Fruit fly (Drosophila melanogaster) whole organism, embryonic: Measurements from ENCODE around the gene Hrs.

Experiments used
- Asciz ChIP-seq: fragments of 200-800 bp; sonication (Bioruptor generic); optimal IDR thresholded peaks from 2 replicates; lab custom pipeline; 2017; ENCODE audit warnings: missing biosample characterization, mild to moderate bottlenecking, missing genetic modification characterization, missing genetic modification reagents
- Atf3 ChIP-seq: fragments of 200-800 bp; sonication (Bioruptor generic); optimal IDR thresholded peaks from 3 replicates; lab custom pipeline; 2016; ENCODE audit warnings: missing biosample characterization, missing genetic modification characterization
- CG10959 ChIP-seq: fragments of 200-800 bp; sonication (Bioruptor generic); IDR thresholded peaks from 2 replicates; pipeline ENCODE4 v1.3.6; 2022; ENCODE audit warnings: missing biosample characterization, missing genetic modification characterization
- CG11093 ChIP-seq: fragments of 200-800 bp; sonication (Bioruptor generic); IDR thresholded peaks from 3 replicates; pipeline ENCODE4 v1.3.6; 2022; ENCODE audit warnings: missing biosample characterization, missing genetic modification characterization
- CG11504 ChIP-seq: fragments of 200-800 bp; sonication (Bioruptor generic); optimal IDR thresholded peaks from 3 replicates; lab custom pipeline; 2019; ENCODE audit warnings: missing biosample characterization, mild to moderate bottlenecking, missing genetic modification characterization, moderate library complexity
- CG11560 ChIP-seq: fragments of 200-800 bp; sonication (Bioruptor generic); IDR thresholded peaks from 3 replicates; pipeline ENCODE4 v1.3.6; 2022; ENCODE audit warnings: missing biosample characterization, missing genetic modification characterization
- CG11696 ChIP-seq: fragments of 200-800 bp; sonication (Bioruptor generic); IDR thresholded peaks from 2 replicates; pipeline ENCODE4 v1.3.6; 2022; ENCODE audit warnings: missing biosample characterization, missing genetic modification characterization
- CG1602 ChIP-seq: fragments of 200-800 bp; sonication (Bioruptor generic); optimal IDR thresholded peaks from 3 replicates; lab custom pipeline; 2016; ENCODE audit warnings: missing biosample characterization, missing genetic modification characterization
- CG16779 ChIP-seq: fragments of 200-800 bp; sonication (Bioruptor generic); IDR thresholded peaks from 2 replicates; pipeline ENCODE4 v1.3.6; 2022; ENCODE audit warnings: missing biosample characterization, missing genetic modification characterization
- CG2678 ChIP-seq: fragments of 200-800 bp; sonication (Bioruptor generic); optimal IDR thresholded peaks from 3 replicates; lab custom pipeline; 2019; ENCODE audit warnings: missing biosample characterization, mild to moderate bottlenecking, missing genetic modification characterization, moderate library complexity
- CG2889 ChIP-seq: fragments of 200-800 bp; sonication (Bioruptor generic); IDR thresholded peaks from 3 replicates; pipeline ENCODE4 v1.3.6; 2022; ENCODE audit warnings: missing biosample characterization, missing genetic modification characterization
- CG3281 ChIP-seq: fragments of 200-800 bp; sonication (Bioruptor generic); optimal IDR thresholded peaks from 3 replicates; lab custom pipeline; 2017; ENCODE audit warnings: missing biosample characterization, mild to moderate bottlenecking, missing genetic modification characterization
- CG4424 ChIP-seq: fragments of 200-800 bp; sonication (Bioruptor generic); optimal IDR thresholded peaks from 3 replicates; lab custom pipeline; 2016; ENCODE audit warnings: missing biosample characterization, missing genetic modification characterization
- CG6683 ChIP-seq: fragments of 200-800 bp; sonication (Bioruptor generic); optimal IDR thresholded peaks from 2 replicates; lab custom pipeline; 2017; ENCODE audit warnings: missing biosample characterization, mild to moderate bottlenecking, missing genetic modification characterization, missing genetic modification reagents
- CG7987 ChIP-seq: fragments of 200-800 bp; sonication (Bioruptor generic); optimal IDR thresholded peaks from 2 replicates; lab custom pipeline; 2018; ENCODE audit warnings: missing biosample characterization, mild to moderate bottlenecking, missing genetic modification characterization, moderate library complexity
- CG8281 ChIP-seq: fragments of 200-800 bp; sonication (Bioruptor generic); optimal IDR thresholded peaks from 2 replicates; lab custom pipeline; 2018; ENCODE audit warnings: missing biosample characterization, mild to moderate bottlenecking, missing genetic modification characterization, moderate library complexity
- CG8944 ChIP-seq: fragments of 200-800 bp; sonication (Bioruptor generic); optimal IDR thresholded peaks from 3 replicates; lab custom pipeline; 2016; ENCODE audit warnings: missing biosample characterization, missing genetic modification characterization
- CG9609 ChIP-seq: fragments of 200-800 bp; sonication (Bioruptor generic); optimal IDR thresholded peaks from 3 replicates; lab custom pipeline; 2016; ENCODE audit warnings: missing biosample characterization, missing genetic modification characterization
- Camta ChIP-seq: fragments of 200-800 bp; sonication (Bioruptor generic); optimal IDR thresholded peaks from 2 replicates; lab custom pipeline; 2016; ENCODE audit warnings: missing biosample characterization, missing genetic modification characterization
- Dek ChIP-seq: fragments of 200-800 bp; sonication (Bioruptor generic); optimal IDR thresholded peaks from 3 replicates; lab custom pipeline; 2019; ENCODE audit warnings: missing biosample characterization, mild to moderate bottlenecking, missing genetic modification characterization, moderate library complexity
- HLH3B ChIP-seq: fragments of 200-800 bp; sonication (Bioruptor generic); IDR thresholded peaks from 2 replicates; pipeline ENCODE4 v1.3.6; 2022; ENCODE audit warnings: missing biosample characterization, missing genetic modification characterization
- Hey ChIP-seq: fragments of 200-800 bp; sonication (Bioruptor generic); optimal IDR thresholded peaks from 3 replicates; lab custom pipeline; 2018; ENCODE audit warnings: missing biosample characterization, mild to moderate bottlenecking, missing genetic modification characterization
- Hr78 ChIP-seq, 2 experiments: fragments of 200-800 bp in 1 of 2; fragments of >200 bp in 1 of 2; sonication (Bioruptor generic) in 1 of 2; optimal IDR thresholded peaks; 2 replicates each; lab custom pipeline; 2017 to 2019; ENCODE audit warnings: missing biosample characterization in 2 of 2, missing genetic modification characterization in 2 of 2, mild to moderate bottlenecking in 1 of 2, moderate library complexity in 1 of 2
- Mad ChIP-seq: fragments of 200-800 bp; sonication (Bioruptor generic); optimal IDR thresholded peaks from 2 replicates; lab custom pipeline; 2016; ENCODE audit warnings: missing biosample characterization, missing genetic modification characterization
- Med ChIP-seq: fragments of 200-800 bp; sonication (Bioruptor generic); peaks from one replicate; lab custom pipeline; 2016; ENCODE audit warnings: missing biosample characterization, missing genetic modification characterization, mild to moderate bottlenecking, inconsistent platforms, moderate library complexity
- Mrtf ChIP-seq: fragments of 200-800 bp; sonication (Bioruptor generic); IDR thresholded peaks from 3 replicates; pipeline ENCODE4 v1.3.6; 2022; ENCODE audit warnings: missing biosample characterization, missing genetic modification characterization
- Neu2 ChIP-seq: fragments of 200-800 bp; sonication (Bioruptor generic); optimal IDR thresholded peaks from 3 replicates; lab custom pipeline; 2016; ENCODE audit warnings: missing biosample characterization, missing genetic modification characterization, borderline replicate concordance
- Nf-YB ChIP-seq: fragments of 200-800 bp; sonication (Bioruptor generic); optimal IDR thresholded peaks from 3 replicates; lab custom pipeline; 2019; ENCODE audit warnings: missing biosample characterization, mild to moderate bottlenecking, missing genetic modification characterization, moderate library complexity
- Opbp ChIP-seq: fragments of 200-800 bp; sonication (Bioruptor generic); IDR thresholded peaks from 3 replicates; pipeline ENCODE4 v1.3.6; 2022; ENCODE audit warnings: missing biosample characterization, missing genetic modification characterization; ENCODE audit not compliant: partially characterized antibody
- Rx ChIP-seq: fragments of 200-800 bp; sonication (Bioruptor generic); IDR thresholded peaks from 2 replicates; pipeline ENCODE4 v1.3.6; 2022; ENCODE audit warnings: missing biosample characterization, missing genetic modification characterization
- Scr ChIP-seq: fragments of 200-800 bp; sonication (Bioruptor generic); IDR thresholded peaks from 2 replicates; pipeline ENCODE4 v1.3.6; 2022; ENCODE audit warnings: missing biosample characterization, missing genetic modification characterization; ENCODE audit not compliant: partially characterized antibody
- Sox102F ChIP-seq: fragments of 200-800 bp; sonication (Bioruptor generic); optimal IDR thresholded peaks from 2 replicates; lab custom pipeline; 2018; ENCODE audit warnings: missing biosample characterization, mild to moderate bottlenecking, missing genetic modification characterization, moderate library complexity
- Sry-β ChIP-seq: fragments of 200-800 bp; sonication (Bioruptor generic); optimal IDR thresholded peaks from 2 replicates; lab custom pipeline; 2018; ENCODE audit warnings: missing biosample characterization, mild to moderate bottlenecking, missing genetic modification characterization, moderate library complexity
- ab ChIP-seq: fragments of 200-800 bp; sonication (Bioruptor generic); optimal IDR thresholded peaks from 2 replicates; lab custom pipeline; 2016; ENCODE audit warnings: missing biosample characterization, missing genetic modification characterization
- ase ChIP-seq: fragments of 200-800 bp; sonication (Bioruptor generic); IDR thresholded peaks from 3 replicates; pipeline ENCODE4 v1.3.6; 2022; ENCODE audit warnings: missing biosample characterization, missing genetic modification characterization
- bab2 ChIP-seq: fragments of 200-800 bp; sonication (Bioruptor generic); optimal IDR thresholded peaks from 2 replicates; lab custom pipeline; 2016; ENCODE audit warnings: missing biosample characterization, missing genetic modification characterization
- bcd ChIP-seq: fragments of 200-800 bp; sonication (Bioruptor generic); optimal IDR thresholded peaks from 2 replicates; lab custom pipeline; 2017; ENCODE audit warnings: missing biosample characterization, mild to moderate bottlenecking, missing genetic modification characterization
- chif ChIP-seq, 2 experiments: fragments of 200-800 bp; sonication (Bioruptor generic); optimal IDR thresholded peaks; 3 replicates each; lab custom pipeline; 2016; ENCODE audit warnings: missing biosample characterization in 2 of 2, missing genetic modification characterization in 2 of 2
- corto ChIP-seq: fragments of 200-800 bp; sonication (Bioruptor generic); optimal IDR thresholded peaks from 2 replicates; lab custom pipeline; 2016; ENCODE audit warnings: missing biosample characterization, mild to moderate bottlenecking, missing genetic modification characterization, moderate library complexity
- cwo ChIP-seq: fragments of 200-800 bp; sonication (Bioruptor generic); optimal IDR thresholded peaks from 3 replicates; lab custom pipeline; 2017; ENCODE audit warnings: missing biosample characterization, missing genetic modification characterization, mild to moderate bottlenecking, moderate library complexity, missing genetic modification reagents
- disco-r ChIP-seq: fragments of 200-800 bp; sonication (Bioruptor generic); optimal IDR thresholded peaks from 2 replicates; lab custom pipeline; 2016; ENCODE audit warnings: missing biosample characterization, missing genetic modification characterization
- esg ChIP-seq: fragments of 200-800 bp; sonication (Bioruptor generic); conservative IDR thresholded peaks from 2 replicates; pipeline ENCODE4 v1.3.6; 2022; ENCODE audit warnings: missing biosample characterization, missing genetic modification characterization
- gro ChIP-seq: fragments of 200-800 bp; sonication (Bioruptor generic); optimal IDR thresholded peaks from 2 replicates; lab custom pipeline; 2016; ENCODE audit warnings: missing biosample characterization, missing genetic modification characterization
- klu ChIP-seq: fragments of 200-800 bp; sonication (Bioruptor generic); IDR thresholded peaks from 2 replicates; pipeline ENCODE4 v1.3.6; 2022; ENCODE audit warnings: missing biosample characterization, missing genetic modification characterization
- mirr ChIP-seq: fragments of 200-800 bp; sonication (Bioruptor generic); optimal IDR thresholded peaks from 3 replicates; lab custom pipeline; 2018; ENCODE audit warnings: missing biosample characterization, mild to moderate bottlenecking, missing genetic modification characterization
- psq ChIP-seq: fragments of 200-800 bp; sonication (Bioruptor generic); optimal IDR thresholded peaks from 2 replicates; lab custom pipeline; 2017; ENCODE audit warnings: missing biosample characterization, missing genetic modification characterization
- salm ChIP-seq: fragments of 200-800 bp; sonication (Bioruptor generic); optimal IDR thresholded peaks from 2 replicates; lab custom pipeline; 2018; ENCODE audit warnings: missing biosample characterization, mild to moderate bottlenecking, missing genetic modification characterization
- sob ChIP-seq: fragments of 200-800 bp; sonication (Bioruptor generic); IDR thresholded peaks from 2 replicates; pipeline ENCODE4 v1.3.6; 2022; ENCODE audit warnings: missing biosample characterization, missing genetic modification characterization
- sqz ChIP-seq: fragments of 200-800 bp; sonication (Bioruptor generic); optimal IDR thresholded peaks from 3 replicates; lab custom pipeline; 2018; ENCODE audit warnings: missing biosample characterization, mild to moderate bottlenecking, missing genetic modification characterization
- trh ChIP-seq: fragments of 200-800 bp; sonication (Bioruptor generic); optimal IDR thresholded peaks from 2 replicates; lab custom pipeline; 2016; ENCODE audit warnings: missing biosample characterization, missing genetic modification characterization
- usp ChIP-seq: fragments of >200 bp; optimal IDR thresholded peaks from 2 replicates; lab custom pipeline; 2017; ENCODE audit warnings: missing biosample characterization, missing genetic modification characterization

Gene Hrs

dm6 chr2L:2759654-2760053, 19.9 kb downstream of the Hrs start, which contains the start of the genes HemK2, Snapin and Tnpo-SR (continued):
- peak; percentile 92 for TF ChIP-seq CG1602 (GFP tag; lab: Kevin White, UChicago)
- TF ChIP-seq sob (GFP tag; lab: Robert Waterston, UW) = peak; percentile 96
- peak; percentile 68 for TF ChIP-seq Nf-YB
- peak; percentile 69 to 82 for TF ChIP-seq chif (GFP tag; optimal IDR thresholded peaks at IDR 0.05; lab: Kevin White, UChicago)
- peak; percentile 66; the same call in 1 of the 2 replicates for TF ChIP-seq CG16779 (GFP tag; lab: Robert Waterston, UW)
- TF ChIP-seq CG2678 (tag; lab: Kevin White, UChicago) = peak; percentile 93
- peak; percentile 72 for TF ChIP-seq Asciz (GFP tag; lab: Kevin White, UChicago)
- peak; percentile 67 for TF ChIP-seq psq (GFP tag; lab: Kevin White, UChicago)
- TF ChIP-seq klu (GFP tag; lab: Robert Waterston, UW) = peak; percentile 90
- TF ChIP-seq esg = peak; percentile 88
- TF ChIP-seq Sry-β = peak; percentile 68
- peak; percentile 72 for TF ChIP-seq CG9609 (GFP tag; lab: Kevin White, UChicago)
- TF ChIP-seq ase (GFP tag; lab: Robert Waterston, UW) = peak; percentile 92
- peak; percentile 67 for TF ChIP-seq Mad
- TF ChIP-seq CG6683 (GFP tag; lab: Kevin White, UChicago) = peak; percentile 83
- TF ChIP-seq Mrtf = peak; percentile 91
- TF ChIP-seq CG2889 = peak; percentile 83
- TF ChIP-seq CG11696 = peak; percentile 65
- peak; percentile 76 for TF ChIP-seq mirr (GFP tag; lab: Kevin White, UChicago)
- TF ChIP-seq disco-r (GFP tag; lab: Kevin White, UChicago) = peak; percentile 40
- TF ChIP-seq Med (GFP tag; lab: Kevin White, UChicago) = peak; percentile 98
- TF ChIP-seq CG7987 (GFP tag; lab: Kevin White, UChicago) = peak; percentile 70
- peak; percentile 87 for TF ChIP-seq CG10959 (GFP tag; lab: Robert Waterston, UW)
- peak; percentile 86 for TF ChIP-seq Opbp
- peak; percentile 90 for TF ChIP-seq bab2 (GFP tag; lab: Kevin White, UChicago)
- TF ChIP-seq CG11560 (tag; lab: Robert Waterston, UW) = peak; percentile 88
- peak; percentile 91 for TF ChIP-seq Dek (tag; lab: Kevin White, UChicago)
- peak; percentile 87 for TF ChIP-seq corto
- TF ChIP-seq CG8281 (tag; lab: Kevin White, UChicago) = peak; percentile 60
- peak; percentile 83 for TF ChIP-seq Camta (GFP tag; lab: Kevin White, UChicago)
- peak; percentile 84 for TF ChIP-seq cwo (GFP tag; lab: Kevin White, UChicago)
- peak; percentile 53 for TF ChIP-seq Hey (tag; lab: Kevin White, UChicago)
- TF ChIP-seq HLH3B (GFP tag; lab: Robert Waterston, UW) = peak; percentile 87
- TF ChIP-seq ab = peak; percentile 63
- TF ChIP-seq CG3281 (GFP tag; lab: Kevin White, UChicago) = peak; percentile 87
- TF ChIP-seq Neu2 = peak; percentile 43
- no peak for TF ChIP-seq usp
- TF ChIP-seq Atf3 (GFP tag; lab: Kevin White, UChicago) = peak; percentile 84
- peak; percentile 77 for TF ChIP-seq salm (tag; lab: Kevin White, UChicago)
- TF ChIP-seq CG11093 (GFP tag; lab: Robert Waterston, UW) = peak; percentile 91
- peak; percentile 91 for TF ChIP-seq gro
- TF ChIP-seq Hr78 (GFP tag; optimal IDR thresholded peaks at IDR 0.05; lab: Kevin White, UChicago) = no peak
- TF ChIP-seq sqz (GFP tag; lab: Kevin White, UChicago) = peak; percentile 59
- peak; percentile 92 for TF ChIP-seq Sox102F
- TF ChIP-seq CG8944 (GFP tag; lab: Kevin White, UChicago) = peak; percentile 69
- peak; percentile 98 for TF ChIP-seq Scr (GFP tag; lab: Robert Waterston, UW)
- peak; percentile 74 for TF ChIP-seq trh (GFP tag; lab: Kevin White, UChicago)
- peak; percentile 91 for TF ChIP-seq bcd (GFP tag; lab: Kevin White, UChicago)
- peak; percentile 91 for TF ChIP-seq CG11504 (tag; lab: Kevin White, UChicago)
- TF ChIP-seq CG4424 (GFP tag; lab: Kevin White, UChicago) = peak; percentile 90
- TF ChIP-seq Rx (GFP tag; lab: Robert Waterston, UW) = peak; percentile 85
